Worm (Caenorhabditis elegans): Measurements from ENCODE around the gene mec-7.

DNA sequence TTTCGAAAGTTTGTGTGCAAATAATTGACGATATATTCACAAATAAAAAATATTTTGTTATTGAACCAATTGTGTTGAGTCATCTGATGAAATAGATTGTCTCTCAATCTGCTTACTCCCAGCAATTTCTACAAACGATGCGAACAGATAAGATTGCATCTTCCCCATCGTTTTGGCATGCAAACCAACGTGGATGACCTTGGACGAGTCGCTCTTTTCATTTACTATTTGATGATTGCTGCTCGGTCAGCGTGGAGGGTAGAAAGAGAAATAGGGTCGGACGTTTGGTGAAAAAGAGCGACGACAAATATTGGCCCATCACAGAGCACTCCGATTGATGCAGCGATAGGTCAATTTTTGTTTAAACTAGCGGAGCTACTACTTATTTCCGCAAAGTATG lies 49.2 kb upstream of the mec-7 start:
- TF ChIP-seq lsy-2 (tag; optimal IDR thresholded peaks at IDR 0.05) (no peak), nhr-2 (tag; optimal IDR thresholded peaks at IDR 0.05) (peak; percentile 82), ham-2 (GFP tag; optimal IDR thresholded peaks at IDR 0.05) (peak; percentile 36), unc-62 (GFP tag; optimal IDR thresholded peaks at IDR 0.05) (peak; percentile 47), pha-4 (tag; optimal IDR thresholded peaks at IDR 0.05) (peak; percentile 20)

Measured in whole organism, mixed stage, embryonic.